Worm (Caenorhabditis elegans) whole organism, L4/young adult: ENCODE measurements around the gene C26B2.8.

Source experiments
- W03F9.2 ChIP-seq: fragments of 150-350 bp; optimal IDR thresholded peaks from 2 replicates; lab custom pipeline; 2014; ENCODE audit warnings: missing biosample characterization, missing genetic modification characterization
- dao-5 ChIP-seq: sonication (generic microtip); optimal IDR thresholded peaks from 2 replicates; lab custom pipeline; 2016; ENCODE audit warnings: missing genotype, missing genetic modification characterization, moderate library complexity, missing compliant biosample characterization
- him-1 ChIP-seq: sonication (generic microtip); optimal IDR thresholded peaks from 2 replicates; lab custom pipeline; 2016; ENCODE audit warnings: missing genotype, missing genetic modification reagents, missing genetic modification characterization, missing compliant biosample characterization

DNA sequence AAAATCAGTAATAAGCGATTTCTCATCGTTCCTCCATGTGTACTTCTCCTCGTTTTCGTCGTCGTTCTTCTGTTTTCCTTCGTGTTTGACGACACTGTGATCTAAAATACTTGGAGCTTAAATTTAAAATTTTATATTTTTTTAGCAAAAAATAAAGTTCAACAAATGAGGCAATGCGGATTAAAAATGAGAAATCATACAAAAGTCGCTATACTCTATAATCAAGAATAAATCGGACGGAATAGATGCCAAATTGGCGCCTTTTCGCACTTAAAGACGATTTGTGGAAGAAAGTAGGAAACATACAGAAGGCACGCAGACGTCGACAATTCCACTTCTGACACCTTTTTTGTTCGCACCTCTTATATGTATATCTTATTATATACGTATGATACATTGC is 9.9 kb upstream of the C26B2.8 start, which contains the start of gene rig-4:
- TF ChIP-seq him-1 (tag; lab: Kevin White, UChicago) = no peak
- no peak for TF ChIP-seq dao-5 (tag; lab: Kevin White, UChicago)
- TF ChIP-seq W03F9.2 = no peak
